Worm (Caenorhabditis elegans): ENCODE measurements around the gene cdk-4.

ce11 chrX:13536759-13537158, 18.0 kb upstream of the cdk-4 start, which contains the start of gene R01E6.5:
- no peak for TF ChIP-seq scrt-1 (GFP tag; IDR thresholded peaks at IDR 0.05)
- no peak for TF ChIP-seq hmbx-1 (tag; optimal IDR thresholded peaks at IDR 0.05)
- no peak for TF ChIP-seq pes-1 (GFP tag; IDR thresholded peaks at IDR 0.05)
- no peak for TF ChIP-seq hnd-1 (tag; optimal IDR thresholded peaks at IDR 0.05)
- TF ChIP-seq flt-1 (GFP tag; IDR thresholded peaks at IDR 0.05), result no peak
- TF ChIP-seq ama-1 (optimal IDR thresholded peaks at IDR 0.05), result no peak
- TF ChIP-seq tbx-11 (GFP tag; IDR thresholded peaks at IDR 0.05), result no peak
- no peak for TF ChIP-seq hmg-4 (GFP tag; optimal IDR thresholded peaks at IDR 0.05)
- no peak for TF ChIP-seq ceh-36 (tag; optimal IDR thresholded peaks at IDR 0.05)
- no peak for TF ChIP-seq ets-7 (tag; optimal IDR thresholded peaks at IDR 0.05)
- no peak for TF ChIP-seq sea-1 (GFP tag; conservative IDR thresholded peaks at IDR 0.05)
